Worm (Caenorhabditis elegans): ENCODE measurements around the gene pals-21.

- no peak for TF ChIP-seq tbx-37 (GFP tag; conservative IDR thresholded peaks at IDR 0.05)
- no peak for TF ChIP-seq ama-1 (optimal IDR thresholded peaks at IDR 0.05)
- no peak for TF ChIP-seq hmbx-1 (tag; optimal IDR thresholded peaks at IDR 0.05)
Observed at ce11 chrIII:1421436-1421835, 41.0 kb upstream of the pals-21 start.

All from whole organism, early embryonic.